Worm (Caenorhabditis elegans): Measurements from ENCODE around the gene F10E9.10.

Gene F10E9.10

DNA sequence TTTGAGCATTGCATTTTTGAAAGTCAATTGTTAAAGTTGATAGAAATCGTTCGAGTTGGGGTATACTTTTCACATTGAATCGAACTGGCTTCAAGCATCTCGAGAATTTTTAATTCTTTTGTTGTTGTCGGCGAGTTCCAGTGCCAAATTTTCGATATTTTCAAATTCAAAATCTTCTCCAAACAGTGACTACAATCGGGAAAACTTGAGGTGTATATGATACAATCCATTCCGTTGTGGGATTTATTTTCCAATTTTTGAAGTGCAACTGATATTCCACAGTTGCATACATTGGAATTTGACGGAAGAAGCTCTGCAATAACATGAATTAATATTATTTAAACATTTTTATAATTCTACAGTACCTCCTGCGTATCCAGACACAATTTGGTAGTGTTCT lies 14.3 kb downstream of the F10E9.10 start:
- no peak for TF ChIP-seq aptf-2 (GFP tag; conservative IDR thresholded peaks at IDR 0.05)
- TF ChIP-seq K11D2.4 (GFP tag; IDR thresholded peaks at IDR 0.05) = no peak
- TF ChIP-seq F10E7.11 (tag; optimal IDR thresholded peaks at IDR 0.05) = no peak
- TF ChIP-seq chd-7 (tag; optimal IDR thresholded peaks at IDR 0.05) = no peak
- no peak for TF ChIP-seq snpc-4 (GFP tag; optimal IDR thresholded peaks at IDR 0.05)
- no peak for TF ChIP-seq snpc-4 (tag; optimal IDR thresholded peaks at IDR 0.05)
- TF ChIP-seq ztf-22 (GFP tag; optimal IDR thresholded peaks at IDR 0.05) = no peak
- no peak for TF ChIP-seq aptf-3 (GFP tag; IDR thresholded peaks at IDR 0.05)
- no peak for TF ChIP-seq madf-3 (GFP tag; IDR thresholded peaks at IDR 0.05)
- no peak for TF ChIP-seq F55B11.4 (tag; optimal IDR thresholded peaks at IDR 0.05; ENCODE audit: borderline replicate concordance, insufficient read depth)
- no peak for TF ChIP-seq sptf-2 (GFP tag; optimal IDR thresholded peaks at IDR 0.05)
- TF ChIP-seq zim-3 (tag; optimal IDR thresholded peaks at IDR 0.05) = no peak
- no peak for TF ChIP-seq F49E8.2 (tag; optimal IDR thresholded peaks at IDR 0.05; ENCODE audit: insufficient read depth)
- no peak for TF ChIP-seq bed-1 (GFP tag; IDR thresholded peaks at IDR 0.05)
- TF ChIP-seq zfh-2 (GFP tag; conservative IDR thresholded peaks at IDR 0.05) = no peak
- no peak for TF ChIP-seq akir-1 (GFP tag; optimal IDR thresholded peaks at IDR 0.05)
- TF ChIP-seq mel-28 (tag; optimal IDR thresholded peaks at IDR 0.05; ENCODE audit: borderline replicate concordance) = no peak
- TF ChIP-seq ztf-3 (GFP tag; optimal IDR thresholded peaks at IDR 0.05) = no peak
- no peak for TF ChIP-seq ekl-4 (GFP tag; IDR thresholded peaks at IDR 0.05)

DNA sequence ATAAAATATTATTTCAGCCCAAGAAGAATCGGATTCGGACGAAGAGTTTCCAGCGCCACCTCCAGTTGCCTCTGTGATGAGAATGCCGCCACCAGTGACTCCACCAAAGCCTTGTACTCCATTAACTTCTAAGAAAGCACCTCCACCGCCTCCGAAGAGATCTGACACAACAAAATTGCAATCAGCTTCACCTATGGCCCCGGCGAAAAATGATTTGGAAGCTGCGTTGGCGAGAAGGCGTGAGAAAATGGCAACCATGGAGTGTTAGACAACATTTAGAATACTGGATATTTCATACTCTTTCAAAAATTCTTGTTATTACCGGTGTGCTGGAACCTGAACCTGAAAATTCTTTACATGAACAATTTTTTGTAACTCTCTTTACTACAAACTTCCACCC lies 14.8 kb downstream of the F10E9.10 start:
- TF ChIP-seq hsf-1 (GFP tag; IDR thresholded peaks at IDR 0.05) (0 out of 2 replicates have a peak, but pooled peaks have one; percentile 10), rec-8 (tag; optimal IDR thresholded peaks at IDR 0.05) (no peak)

ce11 chrIII:8303440-8303839 lies 16.6 kb downstream of the F10E9.10 start:
- TF ChIP-seq dpff-1 (tag; optimal IDR thresholded peaks at IDR 0.05) = no peak
- TF ChIP-seq ccch-3 (GFP tag; optimal IDR thresholded peaks at IDR 0.05) = no peak
- TF ChIP-seq D2030.7 (GFP tag; IDR thresholded peaks at IDR 0.05) = no peak
- no peak for TF ChIP-seq gei-17 (GFP tag; optimal IDR thresholded peaks at IDR 0.05)
- TF ChIP-seq ceh-100 (GFP tag; IDR thresholded peaks at IDR 0.05) = no peak
- TF ChIP-seq B0035.1 (tag; optimal IDR thresholded peaks at IDR 0.05) = no peak
- no peak for TF ChIP-seq aptf-2 (GFP tag; conservative IDR thresholded peaks at IDR 0.05)
- TF ChIP-seq nhr-80 (tag; optimal IDR thresholded peaks at IDR 0.05) = no peak
- no peak for TF ChIP-seq ztf-6 (GFP tag; IDR thresholded peaks at IDR 0.05)
- TF ChIP-seq ets-4 (GFP tag; optimal IDR thresholded peaks at IDR 0.05) = no peak
- TF ChIP-seq ztf-26 (tag; optimal IDR thresholded peaks at IDR 0.05) = no peak
- TF ChIP-seq dpl-1 (GFP tag; optimal IDR thresholded peaks at IDR 0.05) = no peak
- TF ChIP-seq ceh-40 (GFP tag; IDR thresholded peaks at IDR 0.05) = no peak
- TF ChIP-seq Y53F4B.3 (GFP tag; IDR thresholded peaks at IDR 0.05) = no peak
- TF ChIP-seq mcd-1 (GFP tag; IDR thresholded peaks at IDR 0.05) = no peak
- TF ChIP-seq attf-3 (GFP tag; conservative IDR thresholded peaks at IDR 0.05) = no peak
- TF ChIP-seq ztf-18 (tag; optimal IDR thresholded peaks at IDR 0.05) = no peak
- no peak for TF ChIP-seq efl-1 (GFP tag; optimal IDR thresholded peaks at IDR 0.05)
- no peak for TF ChIP-seq egl-44 (GFP tag; IDR thresholded peaks at IDR 0.05)
